Fruit fly (Drosophila melanogaster) whole organism, adult: ENCODE results near the gene CG45544.

Experiments used
- CG11617 ChIP-seq: fragments of 200-800 bp; sonication (Bioruptor generic); optimal IDR thresholded peaks from 2 replicates; lab custom pipeline; 2017; ENCODE audit warnings: mild to moderate bottlenecking, missing biosample characterization, missing genetic modification reagents, missing genetic modification characterization
- CG14711 ChIP-seq: fragments of 200-800 bp; sonication (Bioruptor generic); optimal IDR thresholded peaks from 2 replicates; lab custom pipeline; 2018; ENCODE audit warnings: missing biosample characterization, mild to moderate bottlenecking, missing genetic modification characterization, moderate library complexity
- CG5204 ChIP-seq: fragments of 200-800 bp; sonication (Bioruptor generic); optimal IDR thresholded peaks from 2 replicates; lab custom pipeline; 2016; ENCODE audit warnings: missing biosample characterization, missing genetic modification characterization
- CG7045 ChIP-seq: fragments of 200-800 bp; sonication (Bioruptor generic); optimal IDR thresholded peaks from 2 replicates; lab custom pipeline; 2017; ENCODE audit warnings: missing biosample characterization, mild to moderate bottlenecking, missing genetic modification characterization
- Clk ChIP-seq: fragments of 200-800 bp; sonication (Bioruptor generic); optimal IDR thresholded peaks from 2 replicates; lab custom pipeline; 2017; ENCODE audit warnings: missing biosample characterization, missing genetic modification characterization
- Mnt ChIP-seq: fragments of 200-800 bp; sonication (Bioruptor generic); optimal IDR thresholded peaks from 2 replicates; lab custom pipeline; 2016; ENCODE audit warnings: missing biosample characterization, mild to moderate bottlenecking, missing genetic modification characterization
- cnc ChIP-seq, 2 experiments: fragments of >200 bp; optimal IDR thresholded peaks; 2 replicates each; lab custom pipeline; 2017
- ovo ChIP-seq: fragments of 200-800 bp; sonication (Bioruptor generic); optimal IDR thresholded peaks from 2 replicates; lab custom pipeline; 2016; ENCODE audit warnings: missing biosample characterization, missing genetic modification characterization
- tj ChIP-seq: fragments of 200-800 bp; sonication (Bioruptor generic); optimal IDR thresholded peaks from 3 replicates; lab custom pipeline; 2017; ENCODE audit warnings: missing biosample characterization, mild to moderate bottlenecking, missing genetic modification characterization, moderate library complexity

dm6 chr3R:29263264-29263663 is 7.0 kb downstream of the CG45544 start:
- TF ChIP-seq CG14711 (no peak), tj (GFP tag; lab: Kevin White, UChicago) (no peak), CG7045 (GFP tag; lab: Kevin White, UChicago) (no peak), CG5204 (no peak), Mnt (GFP tag; lab: Kevin White, UChicago) (no peak), ovo (GFP tag; lab: Kevin White, UChicago) (no peak), cnc (optimal IDR thresholded peaks at IDR 0.05; lab: Kevin White, UChicago) (no peak), CG11617 (GFP tag; lab: Kevin White, UChicago) (no peak), Clk (GFP tag; lab: Kevin White, UChicago) (no peak)
